Fruit fly (Drosophila melanogaster) whole organism: ENCODE data around the gene CG33639.

ENCODE experiments used
- Dll ChIP-seq: fragments of >200 bp; optimal IDR thresholded peaks from 2 replicates; lab custom pipeline; 2017
- EcR ChIP-seq, 2 experiments: fragments of >200 bp; optimal IDR thresholded peaks; 2 replicates each; lab custom pipeline; 2017; ENCODE audit warnings: missing biosample characterization in 2 of 2, missing genetic modification characterization in 2 of 2, missing genetic modification reagents in 2 of 2
- pan ChIP-seq: fragments of >200 bp; optimal IDR thresholded peaks from 2 replicates; lab custom pipeline; 2017
- psq ChIP-seq: fragments of >200 bp; optimal IDR thresholded peaks from 2 replicates; lab custom pipeline; 2017
- usp ChIP-seq: fragments of >200 bp; optimal IDR thresholded peaks from 2 replicates; lab custom pipeline; 2017; ENCODE audit warnings: missing biosample characterization, missing genetic modification characterization, mixed read lengths

DNA sequence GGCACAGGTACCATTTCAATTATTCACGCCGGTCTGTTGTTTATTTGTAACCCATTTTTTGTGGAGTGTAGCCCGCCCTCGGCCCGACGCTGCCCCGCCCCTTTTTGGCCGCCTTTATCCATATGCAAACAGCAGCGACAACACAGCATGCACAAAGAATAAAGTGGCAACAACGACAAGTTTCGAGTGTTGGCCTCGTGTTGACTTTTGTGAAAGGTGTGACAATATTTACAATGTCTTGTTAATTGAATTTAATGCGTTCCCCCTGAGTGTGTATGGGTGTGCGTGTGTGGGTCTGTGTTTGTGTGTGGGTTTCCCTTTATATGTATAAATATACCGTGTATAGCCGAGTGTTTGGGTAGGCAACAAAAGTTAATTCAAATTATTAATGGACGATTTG lies 12.0 kb upstream of the CG33639 start:
- no peak for TF ChIP-seq EcR (GFP tag; optimal IDR thresholded peaks at IDR 0.05; lab: Kevin White, UChicago)
- no peak for TF ChIP-seq Dll
- no peak for TF ChIP-seq pan (lab: Kevin White, UChicago)
- no peak for TF ChIP-seq usp (GFP tag; lab: Kevin White, UChicago)
- no peak for TF ChIP-seq psq (lab: Kevin White, UChicago)
